Worm (Caenorhabditis elegans): ENCODE results near the gene ZK686.5.
A peak's percentile ranks its signal among the peaks of the same experiment; 100 is the strongest.

Gene ZK686.5

DNA sequence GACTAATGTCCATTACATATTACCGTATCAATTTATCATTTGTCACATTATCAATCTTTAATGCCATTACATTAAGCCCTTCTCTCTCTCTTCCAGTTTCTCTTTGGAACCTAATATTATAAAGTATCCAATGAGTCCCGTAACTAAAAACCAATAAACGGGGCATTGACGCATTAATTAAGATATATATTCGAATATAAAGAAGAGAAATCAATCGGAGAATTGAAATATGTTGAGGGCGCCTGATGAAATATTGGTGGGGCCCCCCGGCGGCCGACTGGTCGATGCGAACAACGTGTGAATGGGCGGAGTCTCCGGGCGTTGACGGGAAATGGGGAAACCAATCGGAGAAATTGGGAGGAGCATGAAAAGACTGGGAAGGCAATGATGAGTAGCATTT lies 16.9 kb upstream of the ZK686.5 start (continued):
- TF ChIP-seq nhr-85 (tag) = peak; percentile 76
- TF ChIP-seq unc-130 (tag; optimal IDR thresholded peaks at IDR 0.05) = no peak
- TF ChIP-seq nhr-20 (tag; optimal IDR thresholded peaks at IDR 0.05) = peak; percentile 8
- no peak for TF ChIP-seq snpc-4 (tag; optimal IDR thresholded peaks at IDR 0.05)
- no peak for TF ChIP-seq efl-3 (GFP tag; optimal IDR thresholded peaks at IDR 0.05)

- TF ChIP-seq efl-3 (GFP tag; optimal IDR thresholded peaks at IDR 0.05) (no peak), dpl-1 (GFP tag; optimal IDR thresholded peaks at IDR 0.05) (no peak), tlp-1 (tag; optimal IDR thresholded peaks at IDR 0.05) (no peak), lin-15B (tag; optimal IDR thresholded peaks at IDR 0.05) (no peak), egl-27 (tag; optimal IDR thresholded peaks at IDR 0.05) (no peak), nhr-28 (tag; optimal IDR thresholded peaks at IDR 0.05) (no peak), lin-14 (GFP tag; optimal IDR thresholded peaks at IDR 0.05) (no peak)
Measured at ce11 chrIII:7783354-7783753, 16.0 kb upstream of the ZK686.5 start, which contains the start of gene mab-5. Gene mab-5 (minus strand): TSS chrIII:7783454.

DNA sequence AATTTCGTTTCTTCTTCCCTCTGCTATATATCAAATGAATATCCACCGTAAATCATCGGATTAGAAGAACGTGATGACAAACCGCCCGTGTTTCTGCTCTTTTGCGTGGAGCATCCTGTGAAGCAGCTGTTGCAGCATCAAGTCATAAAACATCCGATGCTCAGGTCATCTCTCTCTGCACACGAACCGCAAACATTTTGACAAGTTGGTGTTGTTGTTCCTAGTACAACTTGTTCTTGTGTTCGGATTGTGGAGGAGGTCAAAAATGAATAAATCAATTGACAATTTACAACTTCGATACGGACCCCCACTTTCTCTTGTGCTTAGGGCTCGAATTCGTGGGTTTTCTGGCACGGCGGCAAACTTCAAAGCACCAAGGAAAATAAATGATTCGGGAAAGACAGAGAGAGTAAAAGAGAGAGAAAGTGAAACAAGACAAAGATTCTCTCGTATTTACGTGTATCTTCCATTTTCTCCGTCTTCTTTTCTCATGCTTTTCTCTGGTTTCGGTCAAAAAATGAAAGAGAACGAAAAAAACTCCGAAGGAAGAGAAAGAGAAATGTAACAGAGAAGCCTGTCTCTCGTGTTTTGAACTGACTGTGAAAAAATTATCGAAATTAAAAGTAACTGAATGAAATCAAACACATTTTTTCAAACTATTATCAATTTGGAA lies 13.4 kb upstream of the ZK686.5 start:
- no peak for TF ChIP-seq vab-15 (tag; optimal IDR thresholded peaks at IDR 0.05)
- TF ChIP-seq nhr-47 (tag; optimal IDR thresholded peaks at IDR 0.05) = no peak
- TF ChIP-seq ceh-88 (GFP tag; IDR thresholded peaks at IDR 0.05) = no peak
- TF ChIP-seq ceh-8 (GFP tag; optimal IDR thresholded peaks at IDR 0.05) = no peak
- no peak for TF ChIP-seq egl-27 (tag; optimal IDR thresholded peaks at IDR 0.05)
- TF ChIP-seq unc-86 (tag; optimal IDR thresholded peaks at IDR 0.05) = no peak
- TF ChIP-seq aha-1 (tag; optimal IDR thresholded peaks at IDR 0.05) = no peak
- peak; percentile 51 for TF ChIP-seq nhr-71 (tag; optimal IDR thresholded peaks at IDR 0.05)
- peak; percentile 10 for TF ChIP-seq unc-130 (tag; optimal IDR thresholded peaks at IDR 0.05)
- no peak for TF ChIP-seq Y116A8C.19 (tag; optimal IDR thresholded peaks at IDR 0.05; ENCODE audit: borderline replicate concordance)
- no peak for TF ChIP-seq dpl-1 (GFP tag; optimal IDR thresholded peaks at IDR 0.05)
- no peak for TF ChIP-seq mep-1 (tag; optimal IDR thresholded peaks at IDR 0.05)
- no peak for TF ChIP-seq nhr-20 (tag; optimal IDR thresholded peaks at IDR 0.05)
- no peak for TF ChIP-seq ama-1 (optimal IDR thresholded peaks at IDR 0.05)
- TF ChIP-seq irx-1 (tag; optimal IDR thresholded peaks at IDR 0.05) = no peak
- no peak for TF ChIP-seq tlp-1 (tag; optimal IDR thresholded peaks at IDR 0.05)
- no peak for TF ChIP-seq pqm-1 (tag; optimal IDR thresholded peaks at IDR 0.05)
- peak in 1 of 2 experiments; percentile 9 for TF ChIP-seq lsy-2 (tag; optimal IDR thresholded peaks at IDR 0.05)
- TF ChIP-seq nhr-76 (tag; optimal IDR thresholded peaks at IDR 0.05) = no peak
- no peak for TF ChIP-seq mab-9 (GFP tag; IDR thresholded peaks at IDR 0.05)
- TF ChIP-seq lin-14 (GFP tag; optimal IDR thresholded peaks at IDR 0.05) = peak; percentile 39
- no peak for TF ChIP-seq aly-2 (tag; optimal IDR thresholded peaks at IDR 0.05)
- TF ChIP-seq sptf-1 (tag; optimal IDR thresholded peaks at IDR 0.05) = no peak
- peak; percentile 67 for TF ChIP-seq nhr-85 (tag)
- no peak for TF ChIP-seq unc-30 (tag; optimal IDR thresholded peaks at IDR 0.05)
- no peak for TF ChIP-seq fkh-4 (tag; optimal IDR thresholded peaks at IDR 0.05; ENCODE audit: borderline replicate concordance)
- TF ChIP-seq elt-3 (tag; optimal IDR thresholded peaks at IDR 0.05) = no peak
- TF ChIP-seq alr-1 (tag; optimal IDR thresholded peaks at IDR 0.05; ENCODE audit: borderline replicate concordance) = no peak
- no peak for TF ChIP-seq C04F5.9 (tag; optimal IDR thresholded peaks at IDR 0.05)
- no peak for TF ChIP-seq ztf-4 (tag; optimal IDR thresholded peaks at IDR 0.05)
- no peak for TF ChIP-seq nhr-84 (tag; optimal IDR thresholded peaks at IDR 0.05)
- TF ChIP-seq swsn-7 (tag; optimal IDR thresholded peaks at IDR 0.05) = no peak
- TF ChIP-seq C34B4.2 (tag; optimal IDR thresholded peaks at IDR 0.05) = no peak
- no peak for TF ChIP-seq unc-98 (GFP tag; IDR thresholded peaks at IDR 0.05)
- TF ChIP-seq ets-5 (GFP tag; IDR thresholded peaks at IDR 0.05) = no peak
- TF ChIP-seq fos-1 (tag; optimal IDR thresholded peaks at IDR 0.05) = no peak
- no peak for TF ChIP-seq elt-2 (tag; optimal IDR thresholded peaks at IDR 0.05)
- TF ChIP-seq F16B12.6 (tag; optimal IDR thresholded peaks at IDR 0.05) = no peak
- no peak for TF ChIP-seq snu-23 (GFP tag; optimal IDR thresholded peaks at IDR 0.05)
- no peak for TF ChIP-seq zag-1 (tag; optimal IDR thresholded peaks at IDR 0.05)
- TF ChIP-seq dsc-1 (tag; optimal IDR thresholded peaks at IDR 0.05) = peak; percentile 13
- peak; percentile 57 for TF ChIP-seq blmp-1 (tag; optimal IDR thresholded peaks at IDR 0.05)
- no peak for TF ChIP-seq snpc-4 (tag; optimal IDR thresholded peaks at IDR 0.05)
- TF ChIP-seq sup-37 (GFP tag; optimal IDR thresholded peaks at IDR 0.05) = no peak
- no peak for TF ChIP-seq grh-1 (GFP tag; IDR thresholded peaks at IDR 0.05)
